Worm (Caenorhabditis elegans) whole organism, L1 larva: ENCODE results near the gene mrpl-49.
A peak's percentile ranks its signal among the peaks of the same experiment; 100 is the strongest.

Source experiments
- F16B12.6 ChIP-seq: fragments of 150-350 bp; optimal IDR thresholded peaks from 2 replicates; lab custom pipeline; 2014; ENCODE audit warnings: missing biosample characterization, missing genetic modification characterization
- Y116A8C.19 ChIP-seq: sonication (generic microtip); optimal IDR thresholded peaks from 2 replicates; lab custom pipeline; 2016; ENCODE audit warnings: missing compliant biosample characterization, missing genetic modification characterization, borderline replicate concordance
- alr-1 ChIP-seq: fragments of 200-800 bp; sonication (Bioruptor generic); optimal IDR thresholded peaks from 2 replicates; lab custom pipeline; 2018; ENCODE audit warnings: borderline replicate concordance, mild to moderate bottlenecking, missing genetic modification characterization, missing compliant biosample characterization
- aly-2 ChIP-seq: fragments of 150-350 bp; optimal IDR thresholded peaks from 2 replicates; lab custom pipeline; 2014; ENCODE audit warnings: missing biosample characterization, missing genetic modification characterization
- blmp-1 ChIP-seq: fragments of 150-350 bp; optimal IDR thresholded peaks from 2 replicates; lab custom pipeline; 2014; ENCODE audit warnings: missing biosample characterization, missing genetic modification characterization
- ceh-8 ChIP-seq: fragments of 200-800 bp; sonication (Bioruptor generic); optimal IDR thresholded peaks from 2 replicates; lab custom pipeline; 2018; ENCODE audit warnings: mild to moderate bottlenecking, missing genetic modification characterization, moderate library complexity, missing compliant biosample characterization
- ces-1 ChIP-seq: fragments of 150-350 bp; optimal IDR thresholded peaks from 2 replicates; lab custom pipeline; 2014; ENCODE audit warnings: missing biosample characterization, missing genetic modification reagents, missing genetic modification characterization
- dpl-1 ChIP-seq, 3 experiments: fragments of 150-350 bp in 2 of 3; sonication (generic microtip) in 1 of 3; optimal IDR thresholded peaks; 2 replicates each; lab custom pipeline; 2014 to 2017; ENCODE audit warnings: missing biosample characterization in 3 of 3, missing genetic modification characterization in 3 of 3, missing genetic modification reagents in 3 of 3
- dsc-1 ChIP-seq: sonication (generic microtip); optimal IDR thresholded peaks from 2 replicates; lab custom pipeline; 2016; ENCODE audit warnings: mild to moderate bottlenecking, missing genetic modification characterization, missing compliant biosample characterization
- efl-1 ChIP-seq, 4 experiments: fragments of 150-350 bp; optimal IDR thresholded peaks in 3 of 4; peaks in 1 of 4; 1 replicate in 1 of 4; 2 replicates in 3 of 4; lab custom pipeline; 2014; ENCODE audit warnings: missing biosample characterization in 2 of 4, missing genetic modification characterization in 2 of 4, missing genetic modification reagents in 2 of 4
- fkh-4 ChIP-seq: sonication (generic microtip); optimal IDR thresholded peaks from 2 replicates; lab custom pipeline; 2016; ENCODE audit warnings: missing compliant biosample characterization, missing genetic modification characterization, borderline replicate concordance
- fkh-8 ChIP-seq: sonication (generic microtip); optimal IDR thresholded peaks from 2 replicates; lab custom pipeline; 2016; ENCODE audit warnings: mild to moderate bottlenecking, missing genetic modification characterization, missing compliant biosample characterization
- fos-1 ChIP-seq: fragments of 150-350 bp; optimal IDR thresholded peaks from 2 replicates; lab custom pipeline; 2014; ENCODE audit warnings: missing biosample characterization, missing genetic modification characterization
- grh-1 ChIP-seq: fragments of 200-800 bp; sonication (Bioruptor generic); IDR thresholded peaks from 2 replicates; pipeline ENCODE4 v1.3.6; 2022; ENCODE audit warnings: missing genetic modification reagents, missing genetic modification characterization, missing compliant biosample characterization
- hlh-4 ChIP-seq: sonication (generic microtip); optimal IDR thresholded peaks from 2 replicates; lab custom pipeline; 2016; ENCODE audit warnings: mild to moderate bottlenecking, missing genetic modification characterization, missing compliant biosample characterization
- irx-1 ChIP-seq: sonication (generic microtip); optimal IDR thresholded peaks from 2 replicates; lab custom pipeline; 2016; ENCODE audit warnings: missing genetic modification characterization, missing compliant biosample characterization
- lin-14 ChIP-seq: fragments of 200-800 bp; sonication (Bioruptor generic); optimal IDR thresholded peaks from 2 replicates; lab custom pipeline; 2018; ENCODE audit warnings: mild to moderate bottlenecking, missing genetic modification characterization, moderate library complexity, missing compliant biosample characterization
- lin-39 ChIP-seq: fragments of 150-350 bp; optimal IDR thresholded peaks from 2 replicates; lab custom pipeline; 2014; ENCODE audit warnings: missing biosample characterization, missing genetic modification reagents, missing genetic modification characterization
- lir-3 ChIP-seq: sonication (generic microtip); optimal IDR thresholded peaks from 2 replicates; lab custom pipeline; 2016; ENCODE audit warnings: mild to moderate bottlenecking, missing genetic modification characterization, moderate library complexity, missing compliant biosample characterization; ENCODE audit not compliant: poor library complexity
- mab-9 ChIP-seq: fragments of 200-800 bp; sonication (Bioruptor generic); IDR thresholded peaks from 2 replicates; pipeline ENCODE4 v1.3.6; 2022; ENCODE audit warnings: missing genetic modification reagents, missing genetic modification characterization, missing compliant biosample characterization
- mdl-1 ChIP-seq, 2 experiments: fragments of 150-350 bp; optimal IDR thresholded peaks; 2 replicates each; lab custom pipeline; 2014 to 2017; ENCODE audit warnings: missing biosample characterization in 2 of 2, missing genetic modification characterization in 2 of 2, inconsistent platforms in 1 of 2
- mef-2 ChIP-seq: fragments of 150-350 bp; optimal IDR thresholded peaks from 2 replicates; lab custom pipeline; 2014; ENCODE audit warnings: missing biosample characterization, missing genetic modification characterization
- nhr-20 ChIP-seq: sonication (generic microtip); optimal IDR thresholded peaks from 2 replicates; lab custom pipeline; 2016; ENCODE audit warnings: mild to moderate bottlenecking, missing genetic modification characterization, missing compliant biosample characterization
- nhr-28 ChIP-seq: fragments of 150-350 bp; optimal IDR thresholded peaks from 2 replicates; lab custom pipeline; 2014; ENCODE audit warnings: missing biosample characterization, missing genetic modification characterization
- nhr-71 ChIP-seq: sonication (generic microtip); optimal IDR thresholded peaks from 2 replicates; lab custom pipeline; 2016; ENCODE audit warnings: mild to moderate bottlenecking, missing genetic modification characterization, moderate library complexity, missing compliant biosample characterization
- nhr-77 ChIP-seq: fragments of 150-350 bp; optimal IDR thresholded peaks from 2 replicates; lab custom pipeline; 2014; ENCODE audit warnings: missing biosample characterization, missing genetic modification characterization
- nhr-90 ChIP-seq: sonication (generic microtip); optimal IDR thresholded peaks from 2 replicates; lab custom pipeline; 2016; ENCODE audit warnings: mild to moderate bottlenecking, missing genetic modification characterization, missing compliant biosample characterization; ENCODE audit not compliant: poor library complexity
- pag-3 ChIP-seq: sonication (generic microtip); optimal IDR thresholded peaks from 2 replicates; lab custom pipeline; 2017; ENCODE audit warnings: missing genetic modification characterization, mild to moderate bottlenecking, missing compliant biosample characterization, antibody characterized with exemption, borderline replicate concordance; ENCODE audit not compliant: insufficient read depth
- pax-3 ChIP-seq: fragments of 200-800 bp; sonication (Bioruptor generic); optimal IDR thresholded peaks from 2 replicates; lab custom pipeline; 2018; ENCODE audit warnings: mild to moderate bottlenecking, missing genetic modification characterization, moderate library complexity, missing compliant biosample characterization
- snpc-4 ChIP-seq: fragments of 150-350 bp; optimal IDR thresholded peaks from 2 replicates; lab custom pipeline; 2014; ENCODE audit warnings: missing biosample characterization, missing genetic modification characterization
- sup-37 ChIP-seq: fragments of 200-800 bp; sonication (Bioruptor generic); optimal IDR thresholded peaks from 2 replicates; lab custom pipeline; 2018; ENCODE audit warnings: mild to moderate bottlenecking, missing genetic modification characterization, missing compliant biosample characterization
- swsn-7 ChIP-seq: sonication (generic microtip); optimal IDR thresholded peaks from 2 replicates; lab custom pipeline; 2016; ENCODE audit warnings: missing genetic modification characterization, missing compliant biosample characterization
- tlp-1 ChIP-seq: fragments of 150-350 bp; optimal IDR thresholded peaks from 2 replicates; lab custom pipeline; 2014; ENCODE audit warnings: missing biosample characterization, missing genetic modification characterization
- unc-62 ChIP-seq: fragments of 150-350 bp; optimal IDR thresholded peaks from 2 replicates; lab custom pipeline; 2014; ENCODE audit warnings: missing biosample characterization, missing genetic modification reagents, missing genetic modification characterization
- unc-98 ChIP-seq: fragments of 200-800 bp; sonication (Bioruptor generic); IDR thresholded peaks from 2 replicates; pipeline ENCODE4 v1.3.6; 2022; ENCODE audit warnings: missing genetic modification characterization, missing compliant biosample characterization
- vab-15 ChIP-seq: sonication (generic microtip); optimal IDR thresholded peaks from 2 replicates; lab custom pipeline; 2017; ENCODE audit warnings: missing genotype, mild to moderate bottlenecking, missing genetic modification characterization, missing compliant biosample characterization
- ztf-11 ChIP-seq, 2 experiments: sonication (generic microtip); optimal IDR thresholded peaks; 2 replicates each; lab custom pipeline; 2016 to 2017; ENCODE audit warnings: missing genetic modification characterization in 2 of 2, missing biosample characterization in 1 of 2, missing compliant biosample characterization in 1 of 2

mrpl-49 gene

DNA sequence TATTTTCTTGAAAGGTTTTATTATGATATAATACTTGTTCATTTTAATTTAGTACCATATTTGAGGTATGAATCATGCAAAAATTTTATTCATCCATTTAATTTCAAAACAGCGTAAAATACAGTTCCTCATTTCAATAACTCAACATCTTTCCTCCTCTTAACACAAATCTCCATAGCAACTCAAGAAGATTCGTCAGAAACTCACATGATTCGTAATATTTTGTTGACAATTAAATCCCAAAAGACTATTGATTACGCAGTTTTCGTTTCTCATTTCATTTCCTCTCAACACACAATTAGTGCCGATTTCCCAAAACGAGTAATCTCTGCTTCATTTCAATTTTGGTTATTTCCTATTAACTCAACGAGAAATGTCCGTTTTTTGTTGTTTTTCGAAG is 20.1 kb upstream of the mrpl-49 start, which contains the start of gene R11D1.2:
R11D1.2 (plus strand) TSS at position 301 of the 400 bp plus-strand sequence.
- TF ChIP-seq sup-37 (no peak), efl-1 (optimal IDR thresholded peaks at IDR 0.05; lab: Kevin White, UChicago) (no peak), efl-1 (GFP tag; optimal IDR thresholded peaks at IDR 0.05 in 1 of 2; lab: Kevin White, UChicago) (peak in 1 of 2 experiments; percentile 77), F16B12.6 (no peak), ceh-8 (GFP tag; lab: Kevin White, UChicago) (peak; percentile 1), ces-1 (GFP tag; lab: Kevin White, UChicago) (no peak), tlp-1 (tag; lab: Kevin White, UChicago) (no peak), unc-62 (GFP tag; lab: Kevin White, UChicago) (no peak), nhr-71 (no peak), fkh-4 (tag; lab: Kevin White, UChicago) (no peak), nhr-77 (tag; lab: Kevin White, UChicago) (no peak), grh-1 (no peak), aly-2 (no peak), swsn-7 (tag; lab: Kevin White, UChicago) (no peak), lir-3 (no peak), snpc-4 (tag; lab: Kevin White, UChicago) (no peak), pag-3 (tag; lab: Kevin White, UChicago) (no peak), dsc-1 (tag; lab: Kevin White, UChicago) (no peak), nhr-28 (no peak)
- TF ChIP-seq, all 84 proteins: peak for 2

DNA sequence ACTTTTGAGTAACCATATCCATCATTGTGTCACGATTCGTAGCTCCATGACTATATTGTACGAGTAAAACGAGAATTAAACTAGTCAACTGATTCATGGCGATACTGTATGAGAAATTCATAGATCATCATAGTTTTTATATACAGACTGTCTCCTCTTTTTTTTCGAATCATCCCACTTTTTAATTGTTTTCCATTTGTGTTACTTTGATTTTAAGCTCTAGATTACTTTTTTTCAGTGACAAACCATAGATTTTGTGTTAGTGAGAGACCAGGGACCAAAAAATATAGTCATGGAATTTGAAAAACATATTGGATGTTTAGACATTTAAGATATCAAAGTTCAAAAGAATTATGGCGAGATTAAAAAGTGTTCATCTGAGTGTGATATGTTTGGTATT is 16.4 kb upstream of the mrpl-49 start, which contains the start of gene R11D1.3:
R11D1.3 (minus strand) TSS at position 101 of the 400 bp plus-strand sequence.
- TF ChIP-seq unc-98 (GFP tag; lab: Robert Waterston, UW) (no peak), mef-2 (tag; lab: Kevin White, UChicago) (no peak)

DNA sequence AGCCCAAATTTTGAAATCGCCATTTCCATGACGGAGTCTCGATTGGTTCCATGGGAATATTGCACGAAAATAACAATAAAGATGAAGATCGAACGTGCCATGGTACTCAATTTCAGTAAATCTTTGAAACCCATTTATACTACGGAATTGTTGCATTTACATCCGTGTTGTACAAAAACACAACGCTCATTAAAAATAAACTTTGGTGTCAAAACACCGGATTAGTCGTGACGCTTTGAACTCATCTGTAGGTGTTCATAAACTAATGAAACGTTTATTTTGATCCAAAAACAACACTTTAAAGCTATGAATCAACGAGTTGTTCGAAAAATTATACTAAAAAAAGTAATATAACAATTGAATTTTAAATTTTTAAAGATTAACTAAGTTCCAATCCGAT is 14.3 kb upstream of the mrpl-49 start, which contains the start of gene R11D1.4:
R11D1.4 (minus strand) TSS at position 101 of the 400 bp plus-strand sequence.
- TF ChIP-seq mdl-1 (tag; optimal IDR thresholded peaks at IDR 0.05; lab: Kevin White, UChicago) (no peak), dsc-1 (tag; lab: Kevin White, UChicago) (no peak)

DNA sequence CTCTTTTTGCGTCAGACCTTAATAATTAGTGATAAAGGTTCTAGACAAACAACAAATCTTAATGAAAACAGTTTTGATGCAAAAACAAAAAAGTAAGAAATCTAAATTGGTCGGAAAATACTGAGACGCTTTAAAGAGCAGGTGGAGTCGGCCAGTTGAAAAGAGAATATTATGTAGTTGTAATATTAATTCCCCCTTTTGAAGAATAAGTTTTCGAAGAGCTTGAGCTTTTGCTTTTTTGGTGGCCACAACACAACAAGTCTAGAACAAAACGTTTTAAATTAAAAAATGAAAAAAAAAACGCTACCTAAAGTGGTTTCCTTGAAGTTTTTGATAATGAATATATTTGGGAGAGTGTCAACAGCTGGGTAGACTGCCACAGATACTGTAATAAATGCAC is 12.0 kb upstream of the mrpl-49 start, which contains the start of gene str-178:
str-178 (minus strand) TSS at position 101 of the 400 bp plus-strand sequence.
- TF ChIP-seq F16B12.6 = no peak
- no peak for TF ChIP-seq vab-15 (tag; lab: Kevin White, UChicago)
- no peak for TF ChIP-seq alr-1 (tag; lab: Kevin White, UChicago)
- TF ChIP-seq irx-1 (tag; lab: Kevin White, UChicago) = no peak
- no peak for TF ChIP-seq hlh-4 (tag; lab: Kevin White, UChicago)
- no peak for TF ChIP-seq nhr-90 (tag; lab: Kevin White, UChicago)
- TF ChIP-seq ztf-11 (tag; optimal IDR thresholded peaks at IDR 0.05; lab: Kevin White, UChicago) = no peak
- no peak for TF ChIP-seq lin-39 (tag; lab: Kevin White, UChicago)
- TF ChIP-seq nhr-20 (tag; lab: Kevin White, UChicago) = no peak
- TF ChIP-seq fkh-4 (tag; lab: Kevin White, UChicago) = no peak
- no peak for TF ChIP-seq Y116A8C.19 (tag; lab: Kevin White, UChicago)
- no peak for TF ChIP-seq lir-3
- TF ChIP-seq blmp-1 = no peak

- TF ChIP-seq fkh-4 (tag; lab: Kevin White, UChicago) = no peak
- no peak for TF ChIP-seq lin-14 (GFP tag; lab: Kevin White, UChicago)
- TF ChIP-seq fkh-8 (tag; lab: Kevin White, UChicago) = no peak
- TF ChIP-seq fos-1 (tag; lab: Kevin White, UChicago) = no peak
- no peak for TF ChIP-seq mab-9 (GFP tag; lab: Robert Waterston, UW)
- TF ChIP-seq irx-1 (tag; lab: Kevin White, UChicago) = no peak
- TF ChIP-seq mdl-1 (tag; optimal IDR thresholded peaks at IDR 0.05; lab: Kevin White, UChicago) = no peak
- TF ChIP-seq pax-3 (tag; lab: Kevin White, UChicago) = no peak
- TF ChIP-seq snpc-4 (tag; lab: Kevin White, UChicago) = no peak
- TF ChIP-seq aly-2 = no peak
- no peak for TF ChIP-seq dpl-1 (GFP tag; optimal IDR thresholded peaks at IDR 0.05; lab: Kevin White, UChicago)
Measured at ce11 chrV:12718622-12719021, 9.8 kb upstream of the mrpl-49 start, which contains the start of gene str-181. str-181 (minus strand) TSS chrV:12718722.
